Worm (Caenorhabditis elegans): ENCODE results near the gene fbxc-42.

ce11 chrII:948091-948490, 43.3 kb upstream of the fbxc-42 start, which contains the start of gene fbxc-32:
- TF ChIP-seq B0261.1 (tag; optimal IDR thresholded peaks at IDR 0.05) (no peak), lsy-27 (tag; optimal IDR thresholded peaks at IDR 0.05; ENCODE audit: borderline replicate concordance, insufficient read depth) (no peak), ceh-100 (GFP tag; IDR thresholded peaks at IDR 0.05) (no peak), snpc-4 (GFP tag; optimal IDR thresholded peaks at IDR 0.05) (no peak), snpc-4 (tag; optimal IDR thresholded peaks at IDR 0.05) (no peak), nhr-90 (tag; optimal IDR thresholded peaks at IDR 0.05) (no peak), hsf-1 (GFP tag; IDR thresholded peaks at IDR 0.05) (no peak), repo-1 (tag; optimal IDR thresholded peaks at IDR 0.05) (no peak), unc-62 (GFP tag; optimal IDR thresholded peaks at IDR 0.05) (no peak), gei-17 (GFP tag; optimal IDR thresholded peaks at IDR 0.05) (no peak)
